Worm (Caenorhabditis elegans): Measurements from ENCODE around the gene srj-24.
A peak's percentile ranks its signal among the peaks of the same experiment; 100 is the strongest.

The srj-24 gene

ce11 chrV:724470-724890, 14.2 kb downstream of the srj-24 start:
- TF ChIP-seq sma-3 (GFP tag; optimal IDR thresholded peaks at IDR 0.05) = peak; percentile 31
- TF ChIP-seq egl-27 (tag; optimal IDR thresholded peaks at IDR 0.05) = no peak

ce11 chrV:723895-724352, 14.7 kb downstream of the srj-24 start, which contains the start of gene fbxb-72:
TSS of gene fbxb-72 (minus strand) at chrV:723952.
- TF ChIP-seq fos-1 (tag; optimal IDR thresholded peaks at IDR 0.05) (no peak), R02D3.7 (tag; optimal IDR thresholded peaks at IDR 0.05) (no peak), F13H6.1 (tag; optimal IDR thresholded peaks at IDR 0.05) (peak; percentile 71), gmeb-1 (tag; optimal IDR thresholded peaks at IDR 0.05) (peak; percentile 46), aly-2 (tag; optimal IDR thresholded peaks at IDR 0.05) (peak; percentile 5), skn-1 (tag; optimal IDR thresholded peaks at IDR 0.05) (no peak), nhr-237 (tag; optimal IDR thresholded peaks at IDR 0.05) (no peak), dmd-4 (tag; optimal IDR thresholded peaks at IDR 0.05) (no peak), nhr-25 (tag; optimal IDR thresholded peaks at IDR 0.05) (peak; percentile 89), nhr-21 (tag; optimal IDR thresholded peaks at IDR 0.05) (peak; percentile 95), C34F6.9 (tag; optimal IDR thresholded peaks at IDR 0.05) (peak; percentile 32), nhr-10 (tag; optimal IDR thresholded peaks at IDR 0.05) (no peak), snpc-4 (tag; optimal IDR thresholded peaks at IDR 0.05) (peak; percentile 37), ztf-1 (GFP tag; conservative IDR thresholded peaks at IDR 0.05) (0 out of 2 replicates have a peak, but pooled peaks have one; percentile 18), zag-1 (tag; optimal IDR thresholded peaks at IDR 0.05) (no peak), peb-1 (tag; optimal IDR thresholded peaks at IDR 0.05) (no peak), nhr-77 (tag; optimal IDR thresholded peaks at IDR 0.05) (no peak), Y55F3AM.14 (GFP tag; optimal IDR thresholded peaks at IDR 0.05) (peak; percentile 90), nhr-129 (tag; optimal IDR thresholded peaks at IDR 0.05) (peak; percentile 88), ceh-82 (tag; optimal IDR thresholded peaks at IDR 0.05) (no peak), sma-9 (GFP tag; optimal IDR thresholded peaks at IDR 0.05) (peak; percentile 77), sma-9 (tag; optimal IDR thresholded peaks at IDR 0.05) (no peak), elt-3 (tag; optimal IDR thresholded peaks at IDR 0.05) (no peak), mab-5 (tag; optimal IDR thresholded peaks at IDR 0.05) (no peak), nhr-6 (tag; optimal IDR thresholded peaks at IDR 0.05) (peak; percentile 63), mdl-1 (tag; optimal IDR thresholded peaks at IDR 0.05) (no peak), lsy-2 (tag; optimal IDR thresholded peaks at IDR 0.05) (peak in 1 of 2 experiments; percentile 87), elt-1 (tag; optimal IDR thresholded peaks at IDR 0.05) (no peak), blmp-1 (tag; optimal IDR thresholded peaks at IDR 0.05; ENCODE audit: insufficient read depth) (peak; percentile 73), nhr-23 (tag; optimal IDR thresholded peaks at IDR 0.05) (no peak), nhr-11 (tag; optimal IDR thresholded peaks at IDR 0.05) (no peak), nhr-12 (tag; optimal IDR thresholded peaks at IDR 0.05) (no peak), unc-39 (tag; optimal IDR thresholded peaks at IDR 0.05) (no peak), ZK546.5 (tag; optimal IDR thresholded peaks at IDR 0.05) (peak; percentile 17), lin-11 (tag; optimal IDR thresholded peaks at IDR 0.05) (no peak), sem-4 (tag; optimal IDR thresholded peaks at IDR 0.05) (peak; percentile 8), unc-62 (GFP tag; optimal IDR thresholded peaks at IDR 0.05) (no peak), ztf-4 (tag; optimal IDR thresholded peaks at IDR 0.05) (peak; percentile 89), mbf-1 (tag; optimal IDR thresholded peaks at IDR 0.05) (no peak), crh-2 (tag; optimal IDR thresholded peaks at IDR 0.05) (peak; percentile 85), ceh-16 (tag; optimal IDR thresholded peaks at IDR 0.05) (no peak), lin-13 (GFP tag; optimal IDR thresholded peaks at IDR 0.05) (peak; percentile 53), unc-55 (GFP tag; optimal IDR thresholded peaks at IDR 0.05) (no peak), lin-39 (tag; optimal IDR thresholded peaks at IDR 0.05) (no peak), sma-3 (GFP tag; optimal IDR thresholded peaks at IDR 0.05) (peak; percentile 70), alr-1 (tag; optimal IDR thresholded peaks at IDR 0.05) (no peak), ama-1 (optimal IDR thresholded peaks at IDR 0.05) (peak; percentile 98), egl-27 (tag; optimal IDR thresholded peaks at IDR 0.05) (no peak), ztf-11 (tag; optimal IDR thresholded peaks at IDR 0.05) (no peak)
